Worm (Caenorhabditis elegans): ENCODE results near the gene srx-22.

The srx-22 gene

ce11 chrV:642750-643149, 37.0 kb upstream of the srx-22 start, which contains the start of gene nhr-190:
nhr-190 (minus strand) TSS chrV:642924.
- TF ChIP-seq unc-98 (GFP tag; IDR thresholded peaks at IDR 0.05) = no peak
- TF ChIP-seq swsn-7 (tag; optimal IDR thresholded peaks at IDR 0.05) = peak; percentile 30
- TF ChIP-seq rnt-1 (tag; optimal IDR thresholded peaks at IDR 0.05) = peak; percentile 33
- TF ChIP-seq efl-1 (optimal IDR thresholded peaks at IDR 0.05) = peak; percentile 31 to 47
- TF ChIP-seq efl-1 (GFP tag; optimal IDR thresholded peaks at IDR 0.05 in 1 of 2) = no peak
- TF ChIP-seq ceh-82 (tag; optimal IDR thresholded peaks at IDR 0.05) = peak in 1 of 3 experiments; percentile 2
- TF ChIP-seq fkh-8 (tag; optimal IDR thresholded peaks at IDR 0.05) = peak; percentile 41
- no peak for TF ChIP-seq snu-23 (GFP tag; optimal IDR thresholded peaks at IDR 0.05)
- TF ChIP-seq nhr-20 (tag; optimal IDR thresholded peaks at IDR 0.05) = peak; percentile 22

ce11 chrV:646129-646528, 33.6 kb upstream of the srx-22 start, which contains the start of gene F48G7.12:
F48G7.12 (minus strand) TSS chrV:646229.
- no peak for TF ChIP-seq grh-1 (GFP tag; IDR thresholded peaks at IDR 0.05)
- TF ChIP-seq ceh-90 (tag; optimal IDR thresholded peaks at IDR 0.05) = no peak
- TF ChIP-seq lin-35 (GFP tag; optimal IDR thresholded peaks at IDR 0.05) = no peak
- no peak for TF ChIP-seq mab-9 (GFP tag; IDR thresholded peaks at IDR 0.05)

ce11 chrV:646888-647287, 32.9 kb upstream of the srx-22 start, which contains the start of gene ugt-42:
ugt-42 (plus strand) TSS chrV:647188.
- TF ChIP-seq lir-3 (tag; optimal IDR thresholded peaks at IDR 0.05; ENCODE audit: poor library complexity) (no peak), nhr-19 (GFP tag; conservative IDR thresholded peaks at IDR 0.05) (no peak), C04F5.9 (tag; optimal IDR thresholded peaks at IDR 0.05) (no peak), C34B4.2 (tag; optimal IDR thresholded peaks at IDR 0.05) (no peak), nhr-85 (tag) (no peak), fkh-8 (tag; optimal IDR thresholded peaks at IDR 0.05) (no peak)

ce11 chrV:652940-653339, 26.8 kb upstream of the srx-22 start, which contains the start of gene srj-5:
srj-5 (minus strand) TSS chrV:653040.
- no peak for TF ChIP-seq nhr-77 (tag; optimal IDR thresholded peaks at IDR 0.05)
- no peak for TF ChIP-seq xbp-1 (tag; optimal IDR thresholded peaks at IDR 0.05)
- no peak for TF ChIP-seq nhr-237 (tag; optimal IDR thresholded peaks at IDR 0.05)
- no peak for TF ChIP-seq nhr-19 (GFP tag; conservative IDR thresholded peaks at IDR 0.05)
- TF ChIP-seq hlh-4 (tag; optimal IDR thresholded peaks at IDR 0.05) = no peak
- TF ChIP-seq tbx-2 (tag; optimal IDR thresholded peaks at IDR 0.05) = no peak
- no peak for TF ChIP-seq lir-3 (tag; optimal IDR thresholded peaks at IDR 0.05; ENCODE audit: poor library complexity)
- TF ChIP-seq ceh-88 (GFP tag; IDR thresholded peaks at IDR 0.05) = no peak
- no peak for TF ChIP-seq dpl-1 (GFP tag; optimal IDR thresholded peaks at IDR 0.05)
- TF ChIP-seq jun-1 (tag; optimal IDR thresholded peaks at IDR 0.05) = no peak
- TF ChIP-seq unc-130 (tag; optimal IDR thresholded peaks at IDR 0.05) = no peak
- TF ChIP-seq isw-1 (GFP tag; IDR thresholded peaks at IDR 0.05) = no peak
- TF ChIP-seq nhr-47 (tag; optimal IDR thresholded peaks at IDR 0.05) = no peak
- TF ChIP-seq ces-1 (GFP tag; optimal IDR thresholded peaks at IDR 0.05) = no peak
- TF ChIP-seq alr-1 (tag; optimal IDR thresholded peaks at IDR 0.05; ENCODE audit: borderline replicate concordance) = no peak
- TF ChIP-seq lin-14 (GFP tag; optimal IDR thresholded peaks at IDR 0.05) = no peak
- TF ChIP-seq egl-13 (tag; optimal IDR thresholded peaks at IDR 0.05) = no peak
- TF ChIP-seq zag-1 (tag; optimal IDR thresholded peaks at IDR 0.05) = no peak
- TF ChIP-seq unc-86 (tag; optimal IDR thresholded peaks at IDR 0.05) = no peak
- TF ChIP-seq fkh-4 (tag; optimal IDR thresholded peaks at IDR 0.05; ENCODE audit: borderline replicate concordance) = no peak

- no peak for TF ChIP-seq hpl-2 (GFP tag; optimal IDR thresholded peaks at IDR 0.05)
- TF ChIP-seq lin-39 (tag; optimal IDR thresholded peaks at IDR 0.05) = no peak
- TF ChIP-seq alr-1 (tag; optimal IDR thresholded peaks at IDR 0.05; ENCODE audit: borderline replicate concordance) = no peak
- TF ChIP-seq blmp-1 (tag; optimal IDR thresholded peaks at IDR 0.05) = no peak
- TF ChIP-seq snu-23 (GFP tag; optimal IDR thresholded peaks at IDR 0.05) = no peak
- TF ChIP-seq nhr-77 (tag; optimal IDR thresholded peaks at IDR 0.05) = no peak
- no peak for TF ChIP-seq nhr-90 (tag; optimal IDR thresholded peaks at IDR 0.05; ENCODE audit: poor library complexity)
- TF ChIP-seq ceh-63 (GFP tag; optimal IDR thresholded peaks at IDR 0.05) = no peak
- no peak for TF ChIP-seq nhr-28 (tag; optimal IDR thresholded peaks at IDR 0.05)
- TF ChIP-seq unc-130 (tag; optimal IDR thresholded peaks at IDR 0.05) = no peak
- no peak for TF ChIP-seq sup-37 (GFP tag; optimal IDR thresholded peaks at IDR 0.05)
- no peak for TF ChIP-seq unc-62 (GFP tag; optimal IDR thresholded peaks at IDR 0.05)
- no peak for TF ChIP-seq pax-3 (tag; optimal IDR thresholded peaks at IDR 0.05)
- no peak for TF ChIP-seq tlp-1 (tag; optimal IDR thresholded peaks at IDR 0.05)
- TF ChIP-seq zip-4 (GFP tag; optimal IDR thresholded peaks at IDR 0.05) = no peak
- no peak for TF ChIP-seq nhr-47 (tag; optimal IDR thresholded peaks at IDR 0.05)
Measured at ce11 chrV:654402-654801, 25.4 kb upstream of the srx-22 start, which contains the start of gene srj-6. srj-6 (minus strand) TSS chrV:654502.

Data from whole organism, L1 larva.